Worm (Caenorhabditis elegans) whole organism, L2 larva: ENCODE results near the gene F43C11.1.

Experiments
- F13H6.1 ChIP-seq: sonication (generic microtip); optimal IDR thresholded peaks from 2 replicates; lab custom pipeline; 2016; ENCODE audit warnings: missing genetic modification characterization, missing compliant biosample characterization
- R02D3.7 ChIP-seq: fragments of 150-350 bp; optimal IDR thresholded peaks from 2 replicates; lab custom pipeline; 2014; ENCODE audit warnings: missing biosample characterization, missing genetic modification characterization
- alr-1 ChIP-seq: fragments of 150-350 bp; optimal IDR thresholded peaks from 2 replicates; lab custom pipeline; 2014; ENCODE audit warnings: missing biosample characterization, missing genetic modification characterization
- ama-1 ChIP-seq: fragments of 150-350 bp; optimal IDR thresholded peaks from 2 replicates; lab custom pipeline; 2018; ENCODE audit warnings: inconsistent platforms
- blmp-1 ChIP-seq: sonication (generic microtip); optimal IDR thresholded peaks from 2 replicates; lab custom pipeline; 2017; ENCODE audit warnings: missing genetic modification characterization, mild to moderate bottlenecking, missing compliant biosample characterization, antibody characterized with exemption, moderate library complexity; ENCODE audit not compliant: insufficient read depth
- ceh-82 ChIP-seq: fragments of 150-350 bp; optimal IDR thresholded peaks from 2 replicates; lab custom pipeline; 2014; ENCODE audit warnings: missing biosample characterization, missing genetic modification characterization
- crh-2 ChIP-seq: sonication (generic microtip); optimal IDR thresholded peaks from 2 replicates; lab custom pipeline; 2017; ENCODE audit warnings: missing biosample characterization, missing genetic modification characterization
- dmd-4 ChIP-seq: sonication (generic microtip); optimal IDR thresholded peaks from 2 replicates; lab custom pipeline; 2017; ENCODE audit warnings: missing biosample characterization, missing genetic modification characterization
- egl-27 ChIP-seq: sonication (generic microtip); optimal IDR thresholded peaks from 3 replicates; lab custom pipeline; 2017; ENCODE audit warnings: missing biosample characterization, missing genetic modification reagents, missing genetic modification characterization
- elt-1 ChIP-seq: fragments of 150-350 bp; optimal IDR thresholded peaks from 2 replicates; lab custom pipeline; 2014; ENCODE audit warnings: missing biosample characterization, missing genetic modification characterization
- elt-3 ChIP-seq: sonication (generic microtip); optimal IDR thresholded peaks from 2 replicates; lab custom pipeline; 2017; ENCODE audit warnings: missing biosample characterization, missing genetic modification characterization
- fos-1 ChIP-seq: fragments of 150-350 bp; optimal IDR thresholded peaks from 2 replicates; lab custom pipeline; 2014; ENCODE audit warnings: missing biosample characterization, missing genetic modification characterization
- gmeb-1 ChIP-seq: fragments of 150-350 bp; optimal IDR thresholded peaks from 2 replicates; lab custom pipeline; 2014; ENCODE audit warnings: missing biosample characterization, missing genetic modification characterization
- lin-11 ChIP-seq: fragments of 150-350 bp; sonication (generic microtip); optimal IDR thresholded peaks from 2 replicates; lab custom pipeline; 2014; ENCODE audit warnings: missing biosample characterization, missing genetic modification characterization, inconsistent platforms, mixed read lengths
- lin-39 ChIP-seq: fragments of 150-350 bp; optimal IDR thresholded peaks from 2 replicates; lab custom pipeline; 2014; ENCODE audit warnings: missing biosample characterization, missing genetic modification reagents, missing genetic modification characterization
- lsy-2 ChIP-seq, 2 experiments: fragments of 150-350 bp in 1 of 2; sonication (generic microtip) in 1 of 2; optimal IDR thresholded peaks; 2 replicates each; lab custom pipeline; 2014 to 2017; ENCODE audit warnings: missing biosample characterization in 2 of 2, missing genetic modification characterization in 2 of 2
- mbf-1 ChIP-seq: sonication (generic microtip); optimal IDR thresholded peaks from 2 replicates; lab custom pipeline; 2017; ENCODE audit warnings: missing biosample characterization, missing genetic modification characterization
- mdl-1 ChIP-seq, 2 experiments: fragments of 150-350 bp in 1 of 2; sonication (generic microtip) in 1 of 2; optimal IDR thresholded peaks; 2 replicates each; lab custom pipeline; 2017; ENCODE audit warnings: missing biosample characterization in 2 of 2, missing genetic modification characterization in 2 of 2
- nhr-11 ChIP-seq: fragments of 150-350 bp; optimal IDR thresholded peaks from 2 replicates; lab custom pipeline; 2014; ENCODE audit warnings: missing biosample characterization, missing genetic modification characterization
- nhr-12 ChIP-seq: fragments of 150-350 bp; optimal IDR thresholded peaks from 2 replicates; lab custom pipeline; 2014; ENCODE audit warnings: missing biosample characterization, missing genetic modification characterization
- nhr-21 ChIP-seq: fragments of 150-350 bp; optimal IDR thresholded peaks from 2 replicates; lab custom pipeline; 2014; ENCODE audit warnings: missing biosample characterization, missing genetic modification characterization
- nhr-237 ChIP-seq: fragments of 150-350 bp; optimal IDR thresholded peaks from 2 replicates; lab custom pipeline; 2014; ENCODE audit warnings: missing biosample characterization, missing genetic modification characterization
- nhr-25 ChIP-seq: fragments of 150-350 bp; sonication (generic microtip); optimal IDR thresholded peaks from 3 replicates; lab custom pipeline; 2014; ENCODE audit warnings: missing biosample characterization, missing genetic modification characterization
- nhr-6 ChIP-seq: fragments of 150-350 bp; optimal IDR thresholded peaks from 2 replicates; lab custom pipeline; 2014; ENCODE audit warnings: missing biosample characterization, missing genetic modification characterization
- nhr-77 ChIP-seq: fragments of 150-350 bp; optimal IDR thresholded peaks from 2 replicates; lab custom pipeline; 2014; ENCODE audit warnings: missing biosample characterization, missing genetic modification characterization
- sem-4 ChIP-seq: fragments of 150-350 bp; optimal IDR thresholded peaks from 2 replicates; lab custom pipeline; 2014; ENCODE audit warnings: missing biosample characterization, missing genetic modification reagents, missing genetic modification characterization
- skn-1 ChIP-seq: sonication (generic microtip); optimal IDR thresholded peaks from 2 replicates; lab custom pipeline; 2017; ENCODE audit warnings: missing biosample characterization, missing genetic modification characterization
- sma-3 ChIP-seq: sonication (generic microtip); optimal IDR thresholded peaks from 2 replicates; lab custom pipeline; 2016; ENCODE audit warnings: missing genetic modification reagents, missing genetic modification characterization, missing compliant biosample characterization
- snpc-4 ChIP-seq: fragments of 150-350 bp; optimal IDR thresholded peaks from 2 replicates; lab custom pipeline; 2014; ENCODE audit warnings: missing biosample characterization, missing genetic modification characterization
- unc-39 ChIP-seq: fragments of 150-350 bp; optimal IDR thresholded peaks from 2 replicates; lab custom pipeline; 2014; ENCODE audit warnings: missing biosample characterization, missing genetic modification characterization
- unc-55 ChIP-seq: fragments of 150-350 bp; sonication (generic microtip); optimal IDR thresholded peaks from 3 replicates; lab custom pipeline; 2014; ENCODE audit warnings: missing biosample characterization, missing genetic modification reagents, missing genetic modification characterization
- unc-62 ChIP-seq: fragments of 150-350 bp; optimal IDR thresholded peaks from 2 replicates; lab custom pipeline; 2014; ENCODE audit warnings: missing biosample characterization, missing genetic modification reagents, missing genetic modification characterization
- zag-1 ChIP-seq: fragments of 150-350 bp; optimal IDR thresholded peaks from 2 replicates; lab custom pipeline; 2014; ENCODE audit warnings: missing biosample characterization, missing genetic modification characterization
- ztf-11 ChIP-seq: sonication (generic microtip); optimal IDR thresholded peaks from 2 replicates; lab custom pipeline; 2017; ENCODE audit warnings: missing biosample characterization, missing genetic modification characterization
- ztf-4 ChIP-seq: fragments of 150-350 bp; optimal IDR thresholded peaks from 2 replicates; lab custom pipeline; 2014; ENCODE audit warnings: missing biosample characterization, missing genetic modification characterization

The F43C11.1 gene

DNA sequence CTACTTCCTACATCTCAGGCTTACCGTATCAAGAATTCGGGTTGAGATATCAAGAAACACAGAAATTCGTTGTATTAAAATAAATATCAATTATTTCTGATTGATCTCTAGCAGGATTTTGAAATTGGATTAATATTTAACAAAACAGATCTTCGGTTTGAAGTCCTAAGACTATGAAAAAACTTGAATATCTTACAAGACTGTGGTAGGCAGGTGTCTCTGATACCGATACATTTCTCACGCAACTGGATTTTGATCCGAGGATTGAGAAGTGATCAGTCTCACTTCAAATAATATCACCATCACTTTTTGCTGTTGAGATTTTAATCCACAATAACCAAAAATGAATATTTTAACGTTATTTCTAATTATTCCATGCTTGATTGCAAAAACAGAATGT is 10.2 kb upstream of the F43C11.1 start, which contains the start of gene F43C11.4:
Gene F43C11.4, plus strand, starts transcription at position 301 of the 400 bp plus-strand sequence.
- TF ChIP-seq ceh-82 (tag; lab: Kevin White, UChicago) (no peak), mbf-1 (tag; lab: Kevin White, UChicago) (no peak), nhr-21 (tag; lab: Kevin White, UChicago) (no peak), ztf-4 (tag; lab: Kevin White, UChicago) (no peak), lin-39 (tag; lab: Kevin White, UChicago) (no peak), unc-55 (GFP tag; lab: Kevin White, UChicago) (no peak), dmd-4 (no peak), sma-3 (GFP tag; lab: Kevin White, UChicago) (no peak), nhr-77 (no peak), nhr-12 (no peak), skn-1 (no peak), unc-39 (tag; lab: Kevin White, UChicago) (no peak), zag-1 (tag; lab: Kevin White, UChicago) (no peak), elt-3 (no peak), lsy-2 (tag; optimal IDR thresholded peaks at IDR 0.05; lab: Kevin White, UChicago) (no peak), sem-4 (tag; lab: Kevin White, UChicago) (no peak), nhr-11 (tag; lab: Kevin White, UChicago) (no peak)

DNA sequence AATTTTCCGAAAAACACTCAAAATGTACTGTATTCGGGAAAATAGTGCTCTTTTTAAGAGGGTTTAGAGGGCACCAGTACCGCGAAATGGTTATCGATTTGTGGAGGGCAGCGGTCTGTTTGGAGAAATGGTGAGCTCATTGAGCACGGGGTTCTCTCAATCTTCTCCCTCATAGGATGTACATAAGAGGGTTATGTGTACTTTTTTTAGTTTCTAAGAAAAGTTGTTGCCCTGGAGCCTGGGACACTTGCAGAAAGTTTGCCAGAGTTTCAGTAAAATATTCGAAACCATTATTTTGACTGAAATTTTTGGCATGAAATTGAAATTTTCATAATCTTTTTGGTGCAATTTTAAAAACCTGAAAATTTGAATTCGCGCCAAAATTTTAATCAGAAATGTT is 4.3 kb upstream of the F43C11.1 start, which contains the start of gene F43C11.10:
Gene F43C11.10, minus strand, starts transcription at position 101 of the 400 bp plus-strand sequence.
- TF ChIP-seq elt-1 (tag; lab: Kevin White, UChicago) = no peak
- TF ChIP-seq gmeb-1 = no peak
- no peak for TF ChIP-seq nhr-6 (tag; lab: Kevin White, UChicago)
- no peak for TF ChIP-seq crh-2 (tag; lab: Kevin White, UChicago)
- TF ChIP-seq lin-39 (tag; lab: Kevin White, UChicago) = no peak
- TF ChIP-seq nhr-237 (tag; lab: Kevin White, UChicago) = no peak
- TF ChIP-seq blmp-1 (tag; lab: Kevin White, UChicago) = no peak
- no peak for TF ChIP-seq lin-11 (tag; lab: Kevin White, UChicago)
- TF ChIP-seq unc-55 (GFP tag; lab: Kevin White, UChicago) = no peak
- TF ChIP-seq alr-1 (tag; lab: Kevin White, UChicago) = no peak
- TF ChIP-seq sma-3 (GFP tag; lab: Kevin White, UChicago) = no peak
- TF ChIP-seq mdl-1 (tag; optimal IDR thresholded peaks at IDR 0.05; lab: Kevin White, UChicago) = no peak
- TF ChIP-seq nhr-25 = no peak
- TF ChIP-seq nhr-21 (tag; lab: Kevin White, UChicago) = no peak
- TF ChIP-seq ceh-82 (tag; lab: Kevin White, UChicago) = no peak
- no peak for TF ChIP-seq egl-27
- no peak for TF ChIP-seq unc-62 (GFP tag; lab: Kevin White, UChicago)
- TF ChIP-seq, all 48 proteins: peak for 0

DNA sequence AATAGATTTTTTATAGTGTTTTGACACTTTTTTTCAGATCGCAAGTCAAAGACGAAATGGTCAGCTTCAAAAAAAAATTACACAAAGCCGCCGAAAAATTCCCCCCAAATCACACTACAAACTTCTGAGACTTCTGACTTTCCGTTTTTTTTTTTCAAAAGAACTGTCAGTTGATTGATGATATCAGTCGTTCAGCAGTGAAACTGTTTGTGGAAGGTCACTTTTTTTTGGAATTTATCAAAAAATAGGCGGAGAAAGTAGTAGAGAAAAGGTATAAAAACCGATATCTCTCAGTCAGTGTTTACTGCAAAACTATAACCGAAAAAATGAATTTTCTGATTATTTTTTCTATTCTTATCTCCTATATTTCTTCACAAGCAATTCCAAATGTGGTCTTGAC is 3.9 kb upstream of the F43C11.1 start, which contains the start of gene F43C11.3:
Gene F43C11.3, plus strand, starts transcription at position 301 of the 400 bp plus-strand sequence.
- TF ChIP-seq blmp-1 (tag; lab: Kevin White, UChicago) (no peak), ama-1 (lab: Kevin White, UChicago) (no peak), ztf-11 (tag; lab: Kevin White, UChicago) (no peak), lsy-2 (tag; optimal IDR thresholded peaks at IDR 0.05; lab: Kevin White, UChicago) (no peak)
- TF ChIP-seq, all 48 proteins: peak for 0

DNA sequence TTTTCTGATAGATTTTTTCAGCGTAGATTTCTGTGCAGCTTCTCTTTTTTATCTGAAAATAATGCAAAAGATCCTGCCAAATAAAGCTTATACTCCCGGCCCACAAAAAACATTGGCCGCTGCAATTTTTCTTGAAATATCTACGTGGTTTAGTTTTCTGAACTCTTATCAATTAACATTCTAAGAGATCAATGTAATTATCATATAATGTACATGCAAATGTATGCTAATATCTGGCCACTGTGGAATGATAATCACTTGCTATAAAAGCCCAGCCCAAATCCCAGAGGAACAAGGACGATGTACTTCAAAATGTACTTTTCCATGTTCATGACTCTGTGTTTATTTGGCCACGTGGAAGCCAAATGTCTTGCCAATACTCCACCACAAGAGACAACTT is 2.4 kb upstream of the F43C11.1 start, which contains the start of gene F43C11.2:
Gene F43C11.2, plus strand, starts transcription at position 301 of the 400 bp plus-strand sequence.
- TF ChIP-seq egl-27 = no peak
- no peak for TF ChIP-seq lin-11 (tag; lab: Kevin White, UChicago)
- no peak for TF ChIP-seq mdl-1 (tag; optimal IDR thresholded peaks at IDR 0.05; lab: Kevin White, UChicago)
- no peak for TF ChIP-seq unc-39 (tag; lab: Kevin White, UChicago)
- TF ChIP-seq snpc-4 (tag; lab: Kevin White, UChicago) = no peak
- no peak for TF ChIP-seq unc-62 (GFP tag; lab: Kevin White, UChicago)
- no peak for TF ChIP-seq elt-3

DNA sequence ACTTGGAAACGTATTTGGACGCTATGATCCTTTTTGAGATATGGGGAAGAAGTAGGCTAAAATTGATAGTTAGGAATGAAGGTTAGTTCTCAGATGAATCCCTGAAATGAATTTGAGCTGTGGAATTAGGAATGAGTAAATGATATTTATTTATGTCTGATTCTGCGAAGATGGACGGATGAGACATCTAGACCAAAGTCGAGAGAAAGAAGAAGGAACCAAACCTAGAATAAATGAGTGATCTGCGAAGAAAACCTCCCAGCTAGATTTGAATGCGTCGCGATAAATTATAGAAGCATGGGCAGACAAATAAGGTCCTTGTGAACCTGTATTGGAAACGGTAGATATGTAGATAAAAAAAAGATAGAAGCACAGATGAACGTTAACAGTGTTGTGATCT is 3.1 kb downstream of the F43C11.1 start, which contains the start of gene F43C11.16:
Gene F43C11.16, minus strand, starts transcription at position 101 of the 400 bp plus-strand sequence.
- TF ChIP-seq sem-4 (tag; lab: Kevin White, UChicago) = no peak
- no peak for TF ChIP-seq fos-1 (tag; lab: Kevin White, UChicago)
- TF ChIP-seq nhr-6 (tag; lab: Kevin White, UChicago) = no peak
- TF ChIP-seq F13H6.1 (tag; lab: Kevin White, UChicago) = no peak
- TF ChIP-seq crh-2 (tag; lab: Kevin White, UChicago) = no peak
- TF ChIP-seq unc-55 (GFP tag; lab: Kevin White, UChicago) = no peak
- TF ChIP-seq R02D3.7 (tag; lab: Kevin White, UChicago) = no peak
